Worm (Caenorhabditis elegans) whole organism, late embryonic: ENCODE results near the gene rps-11.

Source experiments
- C08G9.2 ChIP-seq: sonication (generic microtip); optimal IDR thresholded peaks from 2 replicates; lab custom pipeline; 2016; ENCODE audit warnings: mild to moderate bottlenecking, missing genetic modification characterization, moderate library complexity, missing compliant biosample characterization
- F13H6.1 ChIP-seq: sonication (generic microtip); optimal IDR thresholded peaks from 2 replicates; lab custom pipeline; 2016; ENCODE audit warnings: missing genetic modification characterization, missing compliant biosample characterization
- K02D7.2 ChIP-seq: sonication (generic microtip); optimal IDR thresholded peaks from 2 replicates; lab custom pipeline; 2017; ENCODE audit warnings: mild to moderate bottlenecking, missing genetic modification characterization, missing compliant biosample characterization
- T23F11.4 ChIP-seq: fragments of 200-800 bp; sonication (Bioruptor generic); optimal IDR thresholded peaks from 2 replicates; lab custom pipeline; 2018; ENCODE audit warnings: mild to moderate bottlenecking, missing genetic modification characterization, missing compliant biosample characterization
- ceh-14 ChIP-seq: sonication (generic microtip); optimal IDR thresholded peaks from 2 replicates; lab custom pipeline; 2016; ENCODE audit warnings: missing genotype, missing genetic modification characterization, missing compliant biosample characterization
- ceh-18 ChIP-seq: sonication (generic microtip); optimal IDR thresholded peaks from 2 replicates; lab custom pipeline; 2016; ENCODE audit warnings: missing genetic modification characterization, missing compliant biosample characterization
- ceh-19 ChIP-seq: fragments of 200-800 bp; sonication (Bioruptor generic); optimal IDR thresholded peaks from 2 replicates; lab custom pipeline; 2018; ENCODE audit warnings: mild to moderate bottlenecking, missing genetic modification characterization, missing compliant biosample characterization
- ceh-2 ChIP-seq: sonication (generic microtip); optimal IDR thresholded peaks from 2 replicates; lab custom pipeline; 2016; ENCODE audit warnings: missing genotype, missing genetic modification characterization, missing compliant biosample characterization
- ceh-34 ChIP-seq: sonication (generic microtip); optimal IDR thresholded peaks from 2 replicates; lab custom pipeline; 2016; ENCODE audit warnings: mild to moderate bottlenecking, missing genetic modification characterization, missing compliant biosample characterization
- ceh-45 ChIP-seq: fragments of 200-800 bp; sonication (Bioruptor generic); IDR thresholded peaks from 2 replicates; pipeline ENCODE4 v1.3.6; 2022; ENCODE audit warnings: missing genetic modification reagents, missing genetic modification characterization, missing compliant biosample characterization
- ceh-48 ChIP-seq: sonication (generic microtip); optimal IDR thresholded peaks from 2 replicates; lab custom pipeline; 2016; ENCODE audit warnings: missing genetic modification characterization, inconsistent platforms, missing compliant biosample characterization
- che-1 ChIP-seq: sonication (generic microtip); optimal IDR thresholded peaks from 2 replicates; lab custom pipeline; 2016; ENCODE audit warnings: mild to moderate bottlenecking, missing genetic modification characterization, missing compliant biosample characterization
- dve-1 ChIP-seq: sonication (generic microtip); optimal IDR thresholded peaks from 2 replicates; lab custom pipeline; 2017; ENCODE audit warnings: antibody characterized with exemption, mild to moderate bottlenecking, missing genetic modification characterization, missing compliant biosample characterization
- elt-4 ChIP-seq: sonication (generic microtip); optimal IDR thresholded peaks from 2 replicates; lab custom pipeline; 2016; ENCODE audit warnings: missing genetic modification characterization, missing compliant biosample characterization
- ets-4 ChIP-seq: sonication (generic microtip); optimal IDR thresholded peaks from 2 replicates; lab custom pipeline; 2016; ENCODE audit warnings: missing genetic modification characterization, missing compliant biosample characterization
- fkh-6 ChIP-seq: sonication (generic microtip); optimal IDR thresholded peaks from 2 replicates; lab custom pipeline; 2016; ENCODE audit warnings: missing genetic modification characterization, missing compliant biosample characterization
- gmeb-2 ChIP-seq: sonication (generic microtip); optimal IDR thresholded peaks from 2 replicates; lab custom pipeline; 2016; ENCODE audit warnings: missing genetic modification characterization, inconsistent platforms, missing compliant biosample characterization
- hlh-8 ChIP-seq: sonication (generic microtip); optimal IDR thresholded peaks from 2 replicates; lab custom pipeline; 2016; ENCODE audit warnings: missing genotype, missing genetic modification characterization, missing compliant biosample characterization
- lin-11 ChIP-seq: fragments of 200-800 bp; sonication (Bioruptor generic); optimal IDR thresholded peaks from 2 replicates; lab custom pipeline; 2018; ENCODE audit warnings: mild to moderate bottlenecking, missing genetic modification characterization, missing compliant biosample characterization
- nfya-1 ChIP-seq: sonication (generic microtip); optimal IDR thresholded peaks from 2 replicates; lab custom pipeline; 2017; ENCODE audit warnings: missing genetic modification characterization, mild to moderate bottlenecking, missing compliant biosample characterization, antibody characterized with exemption, moderate library complexity
- pag-3 ChIP-seq: sonication (generic microtip); optimal IDR thresholded peaks from 2 replicates; lab custom pipeline; 2016; ENCODE audit warnings: missing compliant biosample characterization, missing genetic modification characterization, borderline replicate concordance
- pax-1 ChIP-seq: fragments of 150-350 bp; optimal IDR thresholded peaks from 2 replicates; lab custom pipeline; 2014; ENCODE audit warnings: missing biosample characterization, missing genetic modification characterization
- pros-1 ChIP-seq: fragments of 150-350 bp; optimal IDR thresholded peaks from 2 replicates; lab custom pipeline; 2014; ENCODE audit warnings: missing biosample characterization, missing genetic modification reagents, missing genetic modification characterization
- rnt-1 ChIP-seq: sonication (generic microtip); optimal IDR thresholded peaks from 2 replicates; lab custom pipeline; 2016; ENCODE audit warnings: missing genetic modification characterization, missing compliant biosample characterization
- sdc-2 ChIP-seq: sonication (generic microtip); optimal IDR thresholded peaks from 2 replicates; lab custom pipeline; 2016; ENCODE audit warnings: missing genotype, missing genetic modification characterization, missing compliant biosample characterization
- syd-9 ChIP-seq: sonication (generic microtip); optimal IDR thresholded peaks from 2 replicates; lab custom pipeline; 2016; ENCODE audit warnings: mild to moderate bottlenecking, missing genetic modification characterization, moderate library complexity, missing compliant biosample characterization
- tbx-2 ChIP-seq: sonication (generic microtip); optimal IDR thresholded peaks from 2 replicates; lab custom pipeline; 2016; ENCODE audit warnings: missing genetic modification characterization, missing compliant biosample characterization
- tbx-7 ChIP-seq: sonication (generic microtip); optimal IDR thresholded peaks from 2 replicates; lab custom pipeline; 2016; ENCODE audit warnings: missing genotype, missing genetic modification characterization, missing compliant biosample characterization
- ttx-3 ChIP-seq: sonication (generic microtip); optimal IDR thresholded peaks from 2 replicates; lab custom pipeline; 2016; ENCODE audit warnings: missing genetic modification reagents, missing genetic modification characterization, missing compliant biosample characterization
- unc-3 ChIP-seq, 2 experiments: fragments of 200-800 bp in 1 of 2; sonication (Bioruptor generic) in 1 of 2; sonication (generic microtip) in 1 of 2; conservative IDR thresholded peaks in 1 of 2; optimal IDR thresholded peaks in 1 of 2; 2 replicates each; pipeline versions ENCODE4 v1.3.6 to Lab custom; 2016 to 2022; ENCODE audit warnings: missing compliant biosample characterization in 2 of 2, missing genetic modification characterization in 2 of 2, missing genetic modification reagents in 1 of 2
- unc-55 ChIP-seq: sonication (generic microtip); optimal IDR thresholded peaks from 2 replicates; lab custom pipeline; 2017; ENCODE audit warnings: missing biosample characterization, missing genetic modification reagents, missing genetic modification characterization
- unc-86 ChIP-seq: sonication (generic microtip); optimal IDR thresholded peaks from 2 replicates; lab custom pipeline; 2016; ENCODE audit warnings: missing genetic modification characterization, missing compliant biosample characterization
- ztf-16 ChIP-seq: sonication (generic microtip); optimal IDR thresholded peaks from 2 replicates; lab custom pipeline; 2017; ENCODE audit warnings: missing genetic modification characterization, missing compliant biosample characterization

The rps-11 gene

ce11 chrIV:11568249-11568940, 34.0 kb upstream of the rps-11 start:
- TF ChIP-seq lin-11: no peak
- no peak for TF ChIP-seq ceh-2 (tag; lab: Kevin White, UChicago)
- TF ChIP-seq sdc-2: peak; percentile 33
- no peak for TF ChIP-seq ceh-48 (tag; lab: Kevin White, UChicago)
- TF ChIP-seq ztf-16 (tag; lab: Kevin White, UChicago): no peak
- TF ChIP-seq rnt-1 (tag; lab: Kevin White, UChicago): no peak
- TF ChIP-seq unc-3 (GFP tag; conservative IDR thresholded peaks at IDR 0.05; lab: Robert Waterston, UW): no peak
- no peak for TF ChIP-seq unc-3 (tag; optimal IDR thresholded peaks at IDR 0.05; lab: Kevin White, UChicago)
- no peak for TF ChIP-seq tbx-2 (tag; lab: Kevin White, UChicago)
- TF ChIP-seq syd-9 (tag; lab: Kevin White, UChicago): no peak
- TF ChIP-seq unc-86 (tag; lab: Kevin White, UChicago): no peak
- peak; percentile 30 for TF ChIP-seq ceh-34 (tag; lab: Kevin White, UChicago)
- TF ChIP-seq gmeb-2 (tag; lab: Kevin White, UChicago): no peak
- TF ChIP-seq, all 69 proteins: peak for 2

- no peak for TF ChIP-seq pros-1 (tag; lab: Kevin White, UChicago)
- TF ChIP-seq elt-4 (tag; lab: Kevin White, UChicago): no peak
- TF ChIP-seq ets-4 (tag; lab: Kevin White, UChicago): no peak
- TF ChIP-seq T23F11.4 (GFP tag; lab: Kevin White, UChicago): no peak
- no peak for TF ChIP-seq pag-3 (tag; lab: Kevin White, UChicago)
- TF ChIP-seq syd-9 (tag; lab: Kevin White, UChicago): no peak
- TF ChIP-seq dve-1 (tag; lab: Kevin White, UChicago): no peak
These were observed 32.6 kb upstream of the rps-11 start for ce11 chrIV:11569795-11570194.

DNA sequence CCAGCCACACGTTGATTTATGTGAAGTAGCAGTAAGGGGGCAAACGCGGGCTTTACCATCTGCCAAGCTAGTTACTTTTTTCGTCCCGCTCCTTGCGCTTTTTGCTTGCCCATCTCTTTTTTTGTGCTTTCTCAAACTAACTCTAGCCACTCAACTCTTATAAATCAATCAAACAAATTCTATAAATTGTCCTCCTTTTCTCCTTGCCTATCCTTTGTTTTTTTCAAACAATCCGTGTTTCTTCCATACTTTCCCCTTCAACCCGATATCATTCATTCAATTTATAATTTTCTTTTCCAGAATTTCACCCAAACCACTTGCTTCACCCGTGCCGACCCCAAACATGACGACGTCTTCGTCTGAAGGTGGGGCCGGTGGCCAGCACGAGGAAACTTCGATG, 32.2 kb upstream of the rps-11 start, which contains the start of gene srgp-1:
Gene srgp-1, plus strand, starts transcription at position 301 of the 400 bp plus-strand sequence.
- TF ChIP-seq unc-3 (GFP tag; conservative IDR thresholded peaks at IDR 0.05; lab: Robert Waterston, UW) (no peak), unc-3 (tag; optimal IDR thresholded peaks at IDR 0.05; lab: Kevin White, UChicago) (no peak), K02D7.2 (no peak)

DNA sequence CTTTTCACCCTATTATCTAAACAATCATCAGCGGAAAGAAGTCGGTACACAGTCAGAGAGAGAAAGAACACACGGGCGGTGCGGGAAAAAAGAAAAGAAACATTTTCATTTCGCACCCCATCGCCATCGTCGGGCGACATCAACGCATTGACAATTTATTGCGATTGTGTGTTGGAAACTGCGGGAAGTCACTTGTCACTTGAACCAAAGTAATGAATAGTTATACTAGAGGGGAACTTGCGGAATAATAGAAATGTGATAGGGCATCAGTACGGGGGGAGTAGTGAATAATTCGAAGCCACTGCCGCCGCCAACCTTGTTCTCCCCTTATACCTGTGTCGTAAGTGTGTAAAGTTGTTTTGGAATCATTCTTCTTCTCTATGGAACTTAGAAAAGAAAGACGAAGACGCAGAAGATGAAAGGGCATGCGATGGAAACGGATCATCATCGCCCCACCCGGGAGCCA, 31.0 kb upstream of the rps-11 start:
- TF ChIP-seq unc-55 (GFP tag; lab: Kevin White, UChicago): peak; percentile 53
- TF ChIP-seq C08G9.2 (tag; lab: Kevin White, UChicago): no peak
- TF ChIP-seq rnt-1 (tag; lab: Kevin White, UChicago): peak; percentile 6
- no peak for TF ChIP-seq pros-1 (tag; lab: Kevin White, UChicago)
- TF ChIP-seq ttx-3 (tag; lab: Kevin White, UChicago): no peak
- TF ChIP-seq pag-3 (tag; lab: Kevin White, UChicago): no peak
- no peak for TF ChIP-seq che-1 (tag; lab: Kevin White, UChicago)
- TF ChIP-seq fkh-6 (tag; lab: Kevin White, UChicago): no peak
- no peak for TF ChIP-seq ceh-45 (GFP tag; lab: Robert Waterston, UW)
- TF ChIP-seq nfya-1: peak; percentile 11
- no peak for TF ChIP-seq pax-1 (tag; lab: Kevin White, UChicago)
- TF ChIP-seq tbx-7 (tag; lab: Kevin White, UChicago): no peak
- no peak for TF ChIP-seq ceh-19
- TF ChIP-seq hlh-8: no peak
- no peak for TF ChIP-seq ceh-14
- TF ChIP-seq ceh-18 (tag; lab: Kevin White, UChicago): peak; percentile 14

- TF ChIP-seq C08G9.2 (tag; lab: Kevin White, UChicago): no peak
- TF ChIP-seq unc-3 (GFP tag; conservative IDR thresholded peaks at IDR 0.05; lab: Robert Waterston, UW): no peak
- no peak for TF ChIP-seq unc-3 (tag; optimal IDR thresholded peaks at IDR 0.05; lab: Kevin White, UChicago)
- no peak for TF ChIP-seq sdc-2
- TF ChIP-seq F13H6.1: no peak
- TF ChIP-seq ceh-18 (tag; lab: Kevin White, UChicago): peak; percentile 11
These were observed 29.9 kb upstream of the rps-11 start for ce11 chrIV:11572524-11572923.
